Fruit fly (Drosophila melanogaster): Measurements from ENCODE around the gene TfIIA-L.

dm6 chr3R:27233398-27233797, 17.5 kb upstream of the TfIIA-L start, which contains the start of gene CG31068:
- TF ChIP-seq CTCF (optimal IDR thresholded peaks at IDR 0.05) (no peak), CG8478 (optimal IDR thresholded peaks at IDR 0.05) (no peak)
